Worm (Caenorhabditis elegans) whole organism, L1 larva: ENCODE measurements around the gene plrg-1.

ENCODE experiments used
- aha-1 ChIP-seq: fragments of 150-350 bp; optimal IDR thresholded peaks from 2 replicates; lab custom pipeline; 2014; ENCODE audit warnings: missing biosample characterization, missing genetic modification characterization
- aly-2 ChIP-seq: fragments of 150-350 bp; optimal IDR thresholded peaks from 2 replicates; lab custom pipeline; 2014; ENCODE audit warnings: missing biosample characterization, missing genetic modification characterization
- blmp-1 ChIP-seq: fragments of 150-350 bp; optimal IDR thresholded peaks from 2 replicates; lab custom pipeline; 2014; ENCODE audit warnings: missing biosample characterization, missing genetic modification characterization
- ceh-63 ChIP-seq: fragments of 200-800 bp; sonication (Bioruptor generic); optimal IDR thresholded peaks from 2 replicates; lab custom pipeline; 2018; ENCODE audit warnings: mild to moderate bottlenecking, missing genetic modification characterization, missing compliant biosample characterization
- ces-1 ChIP-seq: fragments of 150-350 bp; optimal IDR thresholded peaks from 2 replicates; lab custom pipeline; 2014; ENCODE audit warnings: missing biosample characterization, missing genetic modification reagents, missing genetic modification characterization
- dpl-1 ChIP-seq, 3 experiments: fragments of 150-350 bp in 2 of 3; sonication (generic microtip) in 1 of 3; optimal IDR thresholded peaks; 2 replicates each; lab custom pipeline; 2014 to 2017; ENCODE audit warnings: missing biosample characterization in 3 of 3, missing genetic modification characterization in 3 of 3, missing genetic modification reagents in 3 of 3
- dsc-1 ChIP-seq: sonication (generic microtip); optimal IDR thresholded peaks from 2 replicates; lab custom pipeline; 2016; ENCODE audit warnings: mild to moderate bottlenecking, missing genetic modification characterization, missing compliant biosample characterization
- efl-1 ChIP-seq, 4 experiments: fragments of 150-350 bp; optimal IDR thresholded peaks in 3 of 4; peaks in 1 of 4; 1 replicate in 1 of 4; 2 replicates in 3 of 4; lab custom pipeline; 2014; ENCODE audit warnings: missing biosample characterization in 2 of 4, missing genetic modification characterization in 2 of 4, missing genetic modification reagents in 2 of 4
- egl-13 ChIP-seq: sonication (generic microtip); optimal IDR thresholded peaks from 2 replicates; lab custom pipeline; 2016; ENCODE audit warnings: missing genotype, missing genetic modification reagents, missing genetic modification characterization, missing compliant biosample characterization
- elt-2 ChIP-seq: sonication (generic microtip); optimal IDR thresholded peaks from 2 replicates; lab custom pipeline; 2016; ENCODE audit warnings: missing genetic modification characterization, mild to moderate bottlenecking, inconsistent platforms, missing compliant biosample characterization, missing genetic modification reagents
- fkh-10 ChIP-seq: sonication (generic microtip); optimal IDR thresholded peaks from 2 replicates; lab custom pipeline; 2017; ENCODE audit warnings: missing biosample characterization, missing genetic modification reagents, missing genetic modification characterization
- fkh-8 ChIP-seq: sonication (generic microtip); optimal IDR thresholded peaks from 2 replicates; lab custom pipeline; 2016; ENCODE audit warnings: mild to moderate bottlenecking, missing genetic modification characterization, missing compliant biosample characterization
- hlh-17 ChIP-seq: fragments of 200-800 bp; sonication (Bioruptor generic); optimal IDR thresholded peaks from 2 replicates; lab custom pipeline; 2018; ENCODE audit warnings: missing genetic modification characterization, mild to moderate bottlenecking, missing compliant biosample characterization, moderate library complexity, borderline replicate concordance
- hlh-4 ChIP-seq: sonication (generic microtip); optimal IDR thresholded peaks from 2 replicates; lab custom pipeline; 2016; ENCODE audit warnings: mild to moderate bottlenecking, missing genetic modification characterization, missing compliant biosample characterization
- hpl-2 ChIP-seq: fragments of 150-350 bp; optimal IDR thresholded peaks from 2 replicates; lab custom pipeline; 2014; ENCODE audit warnings: missing biosample characterization, missing genetic modification reagents, missing genetic modification characterization
- isw-1 ChIP-seq: fragments of 200-800 bp; sonication (Bioruptor generic); IDR thresholded peaks from 2 replicates; pipeline ENCODE4 v1.3.6; 2022; ENCODE audit warnings: missing genetic modification characterization, missing compliant biosample characterization
- jun-1 ChIP-seq: fragments of 150-350 bp; optimal IDR thresholded peaks from 2 replicates; lab custom pipeline; 2014; ENCODE audit warnings: missing biosample characterization, missing genetic modification reagents, missing genetic modification characterization
- lin-14 ChIP-seq: fragments of 200-800 bp; sonication (Bioruptor generic); optimal IDR thresholded peaks from 2 replicates; lab custom pipeline; 2018; ENCODE audit warnings: mild to moderate bottlenecking, missing genetic modification characterization, moderate library complexity, missing compliant biosample characterization
- lin-35 ChIP-seq, 2 experiments: fragments of 150-350 bp; optimal IDR thresholded peaks; 2 replicates each; lab custom pipeline; 2014; ENCODE audit warnings: missing biosample characterization in 2 of 2, missing genetic modification characterization in 2 of 2, missing genetic modification reagents in 2 of 2
- lin-39 ChIP-seq: fragments of 150-350 bp; optimal IDR thresholded peaks from 2 replicates; lab custom pipeline; 2014; ENCODE audit warnings: missing biosample characterization, missing genetic modification reagents, missing genetic modification characterization
- lsy-2 ChIP-seq, 2 experiments: fragments of 150-350 bp; optimal IDR thresholded peaks; 2 replicates each; lab custom pipeline; 2014; ENCODE audit warnings: missing biosample characterization in 2 of 2, missing genetic modification characterization in 2 of 2
- mab-9 ChIP-seq: fragments of 200-800 bp; sonication (Bioruptor generic); IDR thresholded peaks from 2 replicates; pipeline ENCODE4 v1.3.6; 2022; ENCODE audit warnings: missing genetic modification reagents, missing genetic modification characterization, missing compliant biosample characterization
- mdl-1 ChIP-seq, 2 experiments: fragments of 150-350 bp; optimal IDR thresholded peaks; 2 replicates each; lab custom pipeline; 2014 to 2017; ENCODE audit warnings: missing biosample characterization in 2 of 2, missing genetic modification characterization in 2 of 2, inconsistent platforms in 1 of 2
- mep-1 ChIP-seq: fragments of 150-350 bp; optimal IDR thresholded peaks from 2 replicates; lab custom pipeline; 2014; ENCODE audit warnings: missing biosample characterization, missing genetic modification characterization
- nhr-11 ChIP-seq: fragments of 150-350 bp; optimal IDR thresholded peaks from 2 replicates; lab custom pipeline; 2014; ENCODE audit warnings: missing biosample characterization, missing genetic modification characterization
- nhr-19 ChIP-seq: fragments of 200-800 bp; sonication (Bioruptor generic); conservative IDR thresholded peaks from 2 replicates; pipeline ENCODE4 v1.3.6; 2022; ENCODE audit warnings: missing genetic modification characterization, missing compliant biosample characterization
- nhr-237 ChIP-seq: fragments of 150-350 bp; optimal IDR thresholded peaks from 2 replicates; lab custom pipeline; 2014; ENCODE audit warnings: missing biosample characterization, missing genetic modification characterization
- nhr-47 ChIP-seq: sonication (generic microtip); optimal IDR thresholded peaks from 2 replicates; lab custom pipeline; 2016; ENCODE audit warnings: mild to moderate bottlenecking, missing genetic modification characterization, moderate library complexity, missing compliant biosample characterization
- nhr-71 ChIP-seq: sonication (generic microtip); optimal IDR thresholded peaks from 2 replicates; lab custom pipeline; 2016; ENCODE audit warnings: mild to moderate bottlenecking, missing genetic modification characterization, moderate library complexity, missing compliant biosample characterization
- skn-1 ChIP-seq: fragments of 150-350 bp; optimal IDR thresholded peaks from 2 replicates; lab custom pipeline; 2014; ENCODE audit warnings: missing biosample characterization, missing genetic modification characterization
- snpc-4 ChIP-seq: fragments of 150-350 bp; optimal IDR thresholded peaks from 2 replicates; lab custom pipeline; 2014; ENCODE audit warnings: missing biosample characterization, missing genetic modification characterization
- sox-4 ChIP-seq: sonication (generic microtip); optimal IDR thresholded peaks from 2 replicates; lab custom pipeline; 2016; ENCODE audit warnings: missing genetic modification characterization, missing compliant biosample characterization
- tlp-1 ChIP-seq: fragments of 150-350 bp; optimal IDR thresholded peaks from 2 replicates; lab custom pipeline; 2014; ENCODE audit warnings: missing biosample characterization, missing genetic modification characterization
- unc-86 ChIP-seq: sonication (generic microtip); optimal IDR thresholded peaks from 2 replicates; lab custom pipeline; 2016; ENCODE audit warnings: missing genetic modification characterization, missing compliant biosample characterization
- xbp-1 ChIP-seq: sonication (generic microtip); optimal IDR thresholded peaks from 2 replicates; lab custom pipeline; 2016; ENCODE audit warnings: missing genetic modification characterization, missing compliant biosample characterization

Gene plrg-1

DNA sequence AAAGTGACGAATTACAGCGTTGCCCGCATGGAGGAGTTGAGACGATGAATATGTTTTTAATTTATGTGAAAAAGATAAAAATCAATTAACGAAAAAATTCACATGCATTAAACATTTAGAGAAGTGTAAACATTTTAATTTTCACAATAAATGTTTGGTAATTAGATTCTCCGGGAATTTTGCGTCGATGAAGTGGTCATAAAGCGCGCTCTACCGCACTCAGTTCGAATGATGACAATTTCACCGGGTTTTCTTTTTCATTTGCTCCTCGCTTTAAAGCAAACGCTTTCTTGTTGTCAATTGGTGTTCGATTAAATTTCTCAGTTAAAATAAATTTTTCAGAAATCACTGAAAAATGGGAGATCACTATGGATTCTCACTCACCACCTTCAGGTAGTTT is 37.7 kb downstream of the plrg-1 start, which contains the start of the genes D1054.1 and pas-2:
TSS of gene D1054.1 (minus strand) at position 192 of the 400 bp plus-strand sequence.
TSS of gene pas-2 (plus strand) at position 343 of the 400 bp plus-strand sequence.
- TF ChIP-seq fkh-10 (no peak), dpl-1 (GFP tag; optimal IDR thresholded peaks at IDR 0.05; lab: Kevin White, UChicago) (peak in 2 of 3 experiments; percentile 1 to 37), skn-1 (tag; lab: Kevin White, UChicago) (peak; percentile 92), mep-1 (tag; lab: Kevin White, UChicago) (peak; percentile 45), blmp-1 (tag; lab: Kevin White, UChicago) (peak; percentile 45), efl-1 (optimal IDR thresholded peaks at IDR 0.05; lab: Kevin White, UChicago) (peak in 1 of 2 experiments; percentile 24), efl-1 (GFP tag; optimal IDR thresholded peaks at IDR 0.05 in 1 of 2; lab: Kevin White, UChicago) (peak in 1 of 2 experiments; percentile 3), lsy-2 (tag; optimal IDR thresholded peaks at IDR 0.05; lab: Kevin White, UChicago) (peak in 1 of 2 experiments; percentile 41), lin-39 (tag; lab: Kevin White, UChicago) (no peak), tlp-1 (tag; lab: Kevin White, UChicago) (no peak), ces-1 (GFP tag; lab: Kevin White, UChicago) (no peak), nhr-237 (tag; lab: Kevin White, UChicago) (no peak), lin-14 (GFP tag; lab: Kevin White, UChicago) (peak; percentile 54), lin-35 (GFP tag; optimal IDR thresholded peaks at IDR 0.05; lab: Kevin White, UChicago) (peak; percentile 22 to 34), snpc-4 (tag; lab: Kevin White, UChicago) (peak; percentile 19)

DNA sequence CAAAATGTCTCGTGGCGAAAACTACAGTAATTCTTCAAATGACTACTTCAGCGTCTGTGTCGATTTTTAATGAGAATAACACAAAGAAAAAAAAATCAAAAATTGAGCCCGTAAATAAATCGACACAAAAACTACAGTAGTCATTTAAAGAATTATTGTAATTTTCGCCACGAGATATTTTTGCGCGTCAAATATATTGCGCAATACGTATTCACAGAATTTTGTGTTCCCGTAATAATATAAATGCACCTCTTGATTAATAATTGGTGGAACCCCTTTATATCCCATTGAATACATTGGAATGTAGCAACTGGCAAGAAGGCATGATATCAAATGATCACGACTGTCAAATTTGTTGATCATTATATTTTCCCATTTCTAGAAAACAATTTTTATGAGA is 38.8 kb downstream of the plrg-1 start:
- TF ChIP-seq nhr-11 (no peak), xbp-1 (no peak), jun-1 (tag; lab: Kevin White, UChicago) (no peak), isw-1 (GFP tag; lab: Robert Waterston, UW) (no peak), skn-1 (tag; lab: Kevin White, UChicago) (no peak)
- TF ChIP-seq, all 84 proteins: peak for 0

DNA sequence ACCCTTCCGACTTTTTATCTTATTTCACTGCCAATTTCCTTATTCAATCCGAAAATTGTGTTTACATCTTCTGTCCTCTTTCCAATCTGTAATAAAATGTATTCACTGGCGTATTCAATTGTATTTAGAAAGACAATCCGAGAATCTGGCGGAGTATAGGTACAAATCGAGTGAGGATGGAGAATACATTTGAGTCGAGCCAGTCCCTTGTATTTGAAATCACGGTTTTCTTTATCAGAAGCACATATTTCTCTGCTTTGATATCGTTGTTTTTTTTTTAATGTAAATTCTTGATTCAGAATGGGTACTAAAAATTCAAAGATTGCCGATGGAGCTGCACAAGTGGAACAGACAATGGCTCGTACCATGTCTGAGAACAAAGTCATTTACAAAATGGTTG is 43.6 kb downstream of the plrg-1 start, which contains the start of gene ocr-1:
TSS of gene ocr-1 (plus strand) at position 301 of the 400 bp plus-strand sequence.
- no peak for TF ChIP-seq nhr-19 (GFP tag; lab: Robert Waterston, UW)
- no peak for TF ChIP-seq ceh-63 (GFP tag; lab: Kevin White, UChicago)
- no peak for TF ChIP-seq unc-86 (tag; lab: Kevin White, UChicago)
- TF ChIP-seq nhr-71, result no peak
- TF ChIP-seq hlh-17 (GFP tag; lab: Kevin White, UChicago), result no peak
- TF ChIP-seq aly-2, result no peak
- no peak for TF ChIP-seq egl-13 (tag; lab: Kevin White, UChicago)
- no peak for TF ChIP-seq hlh-4 (tag; lab: Kevin White, UChicago)
- TF ChIP-seq tlp-1 (tag; lab: Kevin White, UChicago), result no peak
- no peak for TF ChIP-seq nhr-47 (tag; lab: Kevin White, UChicago)
- TF ChIP-seq mdl-1 (tag; optimal IDR thresholded peaks at IDR 0.05; lab: Kevin White, UChicago), result no peak
- no peak for TF ChIP-seq hpl-2
- TF ChIP-seq fkh-8, result no peak
- no peak for TF ChIP-seq mab-9
- no peak for TF ChIP-seq dsc-1 (tag; lab: Kevin White, UChicago)
- no peak for TF ChIP-seq lin-35 (GFP tag; optimal IDR thresholded peaks at IDR 0.05; lab: Kevin White, UChicago)
- TF ChIP-seq lin-14 (GFP tag; lab: Kevin White, UChicago), result no peak
- TF ChIP-seq fkh-10, result no peak
- TF ChIP-seq aha-1, result no peak
- TF ChIP-seq, all 84 proteins: peak for 0

DNA sequence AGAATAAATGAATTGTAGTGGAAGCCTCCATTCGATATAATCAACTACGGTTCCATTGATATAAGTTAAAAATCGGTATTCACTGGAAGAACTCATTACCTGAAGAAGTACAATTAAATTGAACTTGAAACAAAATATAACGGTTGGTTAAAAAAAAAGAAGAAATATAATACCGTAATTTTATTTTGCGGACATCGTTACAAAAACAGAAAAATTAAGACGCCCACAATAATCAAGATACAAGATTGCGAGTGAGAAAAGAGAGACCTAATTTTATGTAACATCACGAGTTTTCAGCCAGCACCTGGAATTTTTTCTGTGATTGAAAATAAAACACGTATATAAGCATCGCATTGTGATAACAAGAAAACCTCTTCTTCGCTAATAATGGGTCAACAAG is 45.0 kb downstream of the plrg-1 start, which contains the start of gene sre-6:
TSS of gene sre-6 (minus strand) at position 101 of the 400 bp plus-strand sequence.
- TF ChIP-seq efl-1 (optimal IDR thresholded peaks at IDR 0.05; lab: Kevin White, UChicago) (no peak), efl-1 (GFP tag; optimal IDR thresholded peaks at IDR 0.05 in 1 of 2; lab: Kevin White, UChicago) (peak in 1 of 2 experiments; percentile 8), sox-4 (tag; lab: Kevin White, UChicago) (no peak), elt-2 (tag; lab: Kevin White, UChicago) (peak; percentile 26)
